Worm (Caenorhabditis elegans) whole organism, L1 larva: Measurements from ENCODE around the gene ZK1307.3.
A peak's percentile ranks its signal among the peaks of the same experiment; 100 is the strongest.

Source experiments
- C04F5.9 ChIP-seq: sonication (generic microtip); optimal IDR thresholded peaks from 2 replicates; lab custom pipeline; 2016; ENCODE audit warnings: missing genetic modification characterization, missing compliant biosample characterization
- C16A3.4 ChIP-seq: fragments of 150-350 bp; optimal IDR thresholded peaks from 2 replicates; lab custom pipeline; 2014; ENCODE audit warnings: missing biosample characterization, missing genetic modification characterization
- F16B12.6 ChIP-seq: fragments of 150-350 bp; optimal IDR thresholded peaks from 2 replicates; lab custom pipeline; 2014; ENCODE audit warnings: missing biosample characterization, missing genetic modification characterization
- Y116A8C.19 ChIP-seq: sonication (generic microtip); optimal IDR thresholded peaks from 2 replicates; lab custom pipeline; 2016; ENCODE audit warnings: missing compliant biosample characterization, missing genetic modification characterization, borderline replicate concordance
- aha-1 ChIP-seq: fragments of 150-350 bp; optimal IDR thresholded peaks from 2 replicates; lab custom pipeline; 2014; ENCODE audit warnings: missing biosample characterization, missing genetic modification characterization
- blmp-1 ChIP-seq: fragments of 150-350 bp; optimal IDR thresholded peaks from 2 replicates; lab custom pipeline; 2014; ENCODE audit warnings: missing biosample characterization, missing genetic modification characterization
- ceh-8 ChIP-seq: fragments of 200-800 bp; sonication (Bioruptor generic); optimal IDR thresholded peaks from 2 replicates; lab custom pipeline; 2018; ENCODE audit warnings: mild to moderate bottlenecking, missing genetic modification characterization, moderate library complexity, missing compliant biosample characterization
- ceh-82 ChIP-seq, 3 experiments: fragments of 150-350 bp in 1 of 3; sonication (generic microtip) in 2 of 3; optimal IDR thresholded peaks; 2 replicates each; lab custom pipeline; 2014 to 2017; ENCODE audit warnings: missing biosample characterization in 3 of 3, missing genetic modification characterization in 3 of 3
- ceh-88 ChIP-seq: fragments of 200-800 bp; sonication (Bioruptor generic); IDR thresholded peaks from 2 replicates; pipeline ENCODE4 v1.3.6; 2022; ENCODE audit warnings: missing genetic modification characterization, missing compliant biosample characterization
- dpl-1 ChIP-seq, 3 experiments: fragments of 150-350 bp in 2 of 3; sonication (generic microtip) in 1 of 3; optimal IDR thresholded peaks; 2 replicates each; lab custom pipeline; 2014 to 2017; ENCODE audit warnings: missing biosample characterization in 3 of 3, missing genetic modification characterization in 3 of 3, missing genetic modification reagents in 3 of 3
- efl-1 ChIP-seq, 4 experiments: fragments of 150-350 bp; optimal IDR thresholded peaks in 3 of 4; peaks in 1 of 4; 1 replicate in 1 of 4; 2 replicates in 3 of 4; lab custom pipeline; 2014; ENCODE audit warnings: missing biosample characterization in 2 of 4, missing genetic modification characterization in 2 of 4, missing genetic modification reagents in 2 of 4
- efl-3 ChIP-seq: fragments of 200-800 bp; sonication (Bioruptor generic); optimal IDR thresholded peaks from 2 replicates; lab custom pipeline; 2018; ENCODE audit warnings: mild to moderate bottlenecking, missing genetic modification characterization, missing compliant biosample characterization
- fkh-10 ChIP-seq: sonication (generic microtip); optimal IDR thresholded peaks from 2 replicates; lab custom pipeline; 2017; ENCODE audit warnings: missing biosample characterization, missing genetic modification reagents, missing genetic modification characterization
- fkh-8 ChIP-seq: sonication (generic microtip); optimal IDR thresholded peaks from 2 replicates; lab custom pipeline; 2016; ENCODE audit warnings: mild to moderate bottlenecking, missing genetic modification characterization, missing compliant biosample characterization
- irx-1 ChIP-seq: sonication (generic microtip); optimal IDR thresholded peaks from 2 replicates; lab custom pipeline; 2016; ENCODE audit warnings: missing genetic modification characterization, missing compliant biosample characterization
- isw-1 ChIP-seq: fragments of 200-800 bp; sonication (Bioruptor generic); IDR thresholded peaks from 2 replicates; pipeline ENCODE4 v1.3.6; 2022; ENCODE audit warnings: missing genetic modification characterization, missing compliant biosample characterization
- jun-1 ChIP-seq: fragments of 150-350 bp; optimal IDR thresholded peaks from 2 replicates; lab custom pipeline; 2014; ENCODE audit warnings: missing biosample characterization, missing genetic modification reagents, missing genetic modification characterization
- lin-13 ChIP-seq: fragments of 150-350 bp; optimal IDR thresholded peaks from 2 replicates; lab custom pipeline; 2014; ENCODE audit warnings: missing biosample characterization, missing genetic modification reagents, missing genetic modification characterization
- lin-14 ChIP-seq: fragments of 200-800 bp; sonication (Bioruptor generic); optimal IDR thresholded peaks from 2 replicates; lab custom pipeline; 2018; ENCODE audit warnings: mild to moderate bottlenecking, missing genetic modification characterization, moderate library complexity, missing compliant biosample characterization
- lin-35 ChIP-seq, 2 experiments: fragments of 150-350 bp; optimal IDR thresholded peaks; 2 replicates each; lab custom pipeline; 2014; ENCODE audit warnings: missing biosample characterization in 2 of 2, missing genetic modification characterization in 2 of 2, missing genetic modification reagents in 2 of 2
- lir-3 ChIP-seq: sonication (generic microtip); optimal IDR thresholded peaks from 2 replicates; lab custom pipeline; 2016; ENCODE audit warnings: mild to moderate bottlenecking, missing genetic modification characterization, moderate library complexity, missing compliant biosample characterization; ENCODE audit not compliant: poor library complexity
- lsy-2 ChIP-seq, 2 experiments: fragments of 150-350 bp; optimal IDR thresholded peaks; 2 replicates each; lab custom pipeline; 2014; ENCODE audit warnings: missing biosample characterization in 2 of 2, missing genetic modification characterization in 2 of 2
- mab-9 ChIP-seq: fragments of 200-800 bp; sonication (Bioruptor generic); IDR thresholded peaks from 2 replicates; pipeline ENCODE4 v1.3.6; 2022; ENCODE audit warnings: missing genetic modification reagents, missing genetic modification characterization, missing compliant biosample characterization
- mdl-1 ChIP-seq, 2 experiments: fragments of 150-350 bp; optimal IDR thresholded peaks; 2 replicates each; lab custom pipeline; 2014 to 2017; ENCODE audit warnings: missing biosample characterization in 2 of 2, missing genetic modification characterization in 2 of 2, inconsistent platforms in 1 of 2
- mep-1 ChIP-seq: fragments of 150-350 bp; optimal IDR thresholded peaks from 2 replicates; lab custom pipeline; 2014; ENCODE audit warnings: missing biosample characterization, missing genetic modification characterization
- nhr-19 ChIP-seq: fragments of 200-800 bp; sonication (Bioruptor generic); conservative IDR thresholded peaks from 2 replicates; pipeline ENCODE4 v1.3.6; 2022; ENCODE audit warnings: missing genetic modification characterization, missing compliant biosample characterization
- nhr-20 ChIP-seq: sonication (generic microtip); optimal IDR thresholded peaks from 2 replicates; lab custom pipeline; 2016; ENCODE audit warnings: mild to moderate bottlenecking, missing genetic modification characterization, missing compliant biosample characterization
- nhr-28 ChIP-seq: fragments of 150-350 bp; optimal IDR thresholded peaks from 2 replicates; lab custom pipeline; 2014; ENCODE audit warnings: missing biosample characterization, missing genetic modification characterization
- nhr-47 ChIP-seq: sonication (generic microtip); optimal IDR thresholded peaks from 2 replicates; lab custom pipeline; 2016; ENCODE audit warnings: mild to moderate bottlenecking, missing genetic modification characterization, moderate library complexity, missing compliant biosample characterization
- nhr-71 ChIP-seq: sonication (generic microtip); optimal IDR thresholded peaks from 2 replicates; lab custom pipeline; 2016; ENCODE audit warnings: mild to moderate bottlenecking, missing genetic modification characterization, moderate library complexity, missing compliant biosample characterization
- nhr-77 ChIP-seq: fragments of 150-350 bp; optimal IDR thresholded peaks from 2 replicates; lab custom pipeline; 2014; ENCODE audit warnings: missing biosample characterization, missing genetic modification characterization
- nhr-84 ChIP-seq: sonication (generic microtip); optimal IDR thresholded peaks from 2 replicates; lab custom pipeline; 2017; ENCODE audit warnings: missing biosample characterization, missing genetic modification characterization
- nhr-85 ChIP-seq: sonication (generic microtip); peaks from one replicate; lab custom pipeline; 2016; ENCODE audit warnings: missing genetic modification characterization, inconsistent platforms, missing compliant biosample characterization
- nhr-90 ChIP-seq: sonication (generic microtip); optimal IDR thresholded peaks from 2 replicates; lab custom pipeline; 2016; ENCODE audit warnings: mild to moderate bottlenecking, missing genetic modification characterization, missing compliant biosample characterization; ENCODE audit not compliant: poor library complexity
- pag-3 ChIP-seq: sonication (generic microtip); optimal IDR thresholded peaks from 2 replicates; lab custom pipeline; 2017; ENCODE audit warnings: missing genetic modification characterization, mild to moderate bottlenecking, missing compliant biosample characterization, antibody characterized with exemption, borderline replicate concordance; ENCODE audit not compliant: insufficient read depth
- pax-3 ChIP-seq: fragments of 200-800 bp; sonication (Bioruptor generic); optimal IDR thresholded peaks from 2 replicates; lab custom pipeline; 2018; ENCODE audit warnings: mild to moderate bottlenecking, missing genetic modification characterization, moderate library complexity, missing compliant biosample characterization
- rnt-1 ChIP-seq: sonication (generic microtip); optimal IDR thresholded peaks from 2 replicates; lab custom pipeline; 2016; ENCODE audit warnings: mild to moderate bottlenecking, missing genetic modification characterization, moderate library complexity, missing compliant biosample characterization
- skn-1 ChIP-seq: fragments of 150-350 bp; optimal IDR thresholded peaks from 2 replicates; lab custom pipeline; 2014; ENCODE audit warnings: missing biosample characterization, missing genetic modification characterization
- snu-23 ChIP-seq: sonication (generic microtip); optimal IDR thresholded peaks from 2 replicates; lab custom pipeline; 2016; ENCODE audit warnings: missing genetic modification characterization, missing compliant biosample characterization
- sptf-1 ChIP-seq: fragments of 150-350 bp; optimal IDR thresholded peaks from 2 replicates; lab custom pipeline; 2014; ENCODE audit warnings: missing biosample characterization, missing genetic modification characterization
- swsn-7 ChIP-seq: sonication (generic microtip); optimal IDR thresholded peaks from 2 replicates; lab custom pipeline; 2016; ENCODE audit warnings: missing genetic modification characterization, missing compliant biosample characterization
- unc-98 ChIP-seq: fragments of 200-800 bp; sonication (Bioruptor generic); IDR thresholded peaks from 2 replicates; pipeline ENCODE4 v1.3.6; 2022; ENCODE audit warnings: missing genetic modification characterization, missing compliant biosample characterization
- xbp-1 ChIP-seq: sonication (generic microtip); optimal IDR thresholded peaks from 2 replicates; lab custom pipeline; 2016; ENCODE audit warnings: missing genetic modification characterization, missing compliant biosample characterization
- zag-1 ChIP-seq: fragments of 150-350 bp; optimal IDR thresholded peaks from 2 replicates; lab custom pipeline; 2014; ENCODE audit warnings: missing biosample characterization, missing genetic modification characterization
- zip-4 ChIP-seq: fragments of 200-800 bp; sonication (Bioruptor generic); optimal IDR thresholded peaks from 2 replicates; lab custom pipeline; 2018; ENCODE audit warnings: mild to moderate bottlenecking, missing genetic modification characterization, moderate library complexity, missing compliant biosample characterization
- ztf-11 ChIP-seq, 2 experiments: sonication (generic microtip); optimal IDR thresholded peaks; 2 replicates each; lab custom pipeline; 2016 to 2017; ENCODE audit warnings: missing genetic modification characterization in 2 of 2, missing biosample characterization in 1 of 2, missing compliant biosample characterization in 1 of 2

The ZK1307.3 gene

DNA sequence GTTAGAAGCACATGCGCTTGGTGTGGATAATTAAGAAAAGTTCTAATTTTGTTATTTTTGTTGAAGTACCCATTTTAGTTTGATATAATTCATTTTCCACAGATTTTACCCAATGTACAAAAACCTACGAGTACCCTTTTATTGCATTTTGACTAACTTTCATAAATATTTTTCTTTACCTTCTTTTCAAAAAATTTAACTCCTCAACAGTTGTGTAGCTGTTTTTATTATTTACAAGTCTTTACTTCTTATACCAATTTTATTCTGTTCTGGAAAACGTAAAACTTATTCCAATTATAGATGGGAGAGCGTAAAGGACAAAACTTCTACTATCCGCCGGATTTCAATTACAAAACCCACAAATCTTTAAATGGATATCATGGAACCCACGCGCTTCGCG lies 3.6 kb downstream of the ZK1307.3 start, which contains the start of gene ZK1307.9:
ZK1307.9 (plus strand) TSS at position 301 of the 400 bp plus-strand sequence.
- TF ChIP-seq efl-3 (no peak), jun-1 (tag; lab: Kevin White, UChicago) (no peak), ztf-11 (tag; optimal IDR thresholded peaks at IDR 0.05; lab: Kevin White, UChicago) (no peak), ceh-82 (tag; optimal IDR thresholded peaks at IDR 0.05; lab: Kevin White, UChicago) (no peak), ceh-88 (GFP tag; lab: Robert Waterston, UW) (no peak), sptf-1 (tag; lab: Kevin White, UChicago) (no peak), mab-9 (no peak), fkh-10 (GFP tag; lab: Kevin White, UChicago) (no peak), lin-13 (GFP tag; lab: Kevin White, UChicago) (no peak), C16A3.4 (tag; lab: Kevin White, UChicago) (no peak), swsn-7 (tag; lab: Kevin White, UChicago) (no peak), ceh-8 (no peak), isw-1 (no peak), mep-1 (tag; lab: Kevin White, UChicago) (no peak)

DNA sequence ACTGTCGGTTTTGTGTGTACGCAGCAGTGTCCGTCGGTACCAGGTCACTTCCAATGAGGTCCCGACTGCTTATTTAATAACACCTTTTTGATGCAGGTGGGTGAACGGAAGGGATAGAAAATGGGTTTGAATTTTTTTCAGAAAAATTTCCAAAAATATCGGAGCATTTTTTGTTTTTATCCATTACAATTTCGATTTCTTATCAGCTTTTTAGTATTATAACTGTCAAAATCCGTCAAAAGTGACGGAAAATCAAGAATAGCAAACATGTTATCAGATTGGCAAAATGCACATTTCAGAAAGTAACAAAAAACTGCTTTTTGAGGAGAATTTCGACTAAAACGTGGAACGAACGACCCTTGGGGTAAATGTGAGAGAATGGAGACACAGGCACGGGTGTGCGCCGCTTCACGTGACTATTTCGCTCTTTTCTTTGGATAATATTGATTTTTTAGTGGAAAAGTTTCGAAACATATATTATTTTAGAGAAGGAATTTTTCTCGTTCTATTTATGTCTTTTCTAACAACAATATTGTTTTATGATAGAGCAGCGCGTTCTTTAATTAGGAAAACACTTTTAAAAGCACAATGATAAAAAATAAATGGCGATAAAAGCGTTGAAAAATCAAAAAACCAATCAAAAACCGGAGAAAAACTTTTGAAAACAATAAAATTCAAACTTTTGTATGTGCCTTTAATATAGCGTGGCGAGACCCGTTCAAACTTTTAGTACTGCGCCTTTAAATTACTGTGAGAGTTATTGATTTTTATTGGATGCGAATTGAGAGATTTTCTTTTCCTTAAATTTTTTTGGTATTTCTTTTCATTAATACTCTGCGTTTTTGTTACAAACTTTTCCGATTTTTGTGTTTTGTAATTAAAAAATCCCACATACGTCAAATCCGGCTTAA lies 5.6 kb downstream of the ZK1307.3 start, which contains the start of gene sqv-8:
sqv-8 (plus strand) TSS at position 51 of the 911 bp plus-strand sequence.
- TF ChIP-seq nhr-90 (tag; lab: Kevin White, UChicago) (no peak), mab-9 (no peak), nhr-28 (tag; lab: Kevin White, UChicago) (no peak), dpl-1 (GFP tag; optimal IDR thresholded peaks at IDR 0.05; lab: Kevin White, UChicago) (peak in 1 of 3 experiments; percentile 25), pag-3 (tag; lab: Kevin White, UChicago) (no peak), snu-23 (GFP tag; lab: Kevin White, UChicago) (peak; percentile 51), C04F5.9 (tag; lab: Kevin White, UChicago) (no peak), nhr-71 (tag; lab: Kevin White, UChicago) (peak; percentile 40), Y116A8C.19 (tag; lab: Kevin White, UChicago) (no peak), unc-98 (GFP tag; lab: Robert Waterston, UW) (no peak), nhr-84 (no peak), zag-1 (tag; lab: Kevin White, UChicago) (no peak), nhr-85 (peak; percentile 65), fkh-8 (tag; lab: Kevin White, UChicago) (no peak), rnt-1 (tag; lab: Kevin White, UChicago) (peak; percentile 5), irx-1 (no peak), fkh-10 (GFP tag; lab: Kevin White, UChicago) (no peak), lsy-2 (tag; optimal IDR thresholded peaks at IDR 0.05; lab: Kevin White, UChicago) (peak in 1 of 2 experiments; percentile 11), efl-1 (optimal IDR thresholded peaks at IDR 0.05; lab: Kevin White, UChicago) (peak in 1 of 2 experiments; percentile 21), efl-1 (GFP tag; optimal IDR thresholded peaks at IDR 0.05 in 1 of 2; lab: Kevin White, UChicago) (peak; percentile 7 to 70), nhr-47 (peak; percentile 17), nhr-77 (tag; lab: Kevin White, UChicago) (no peak), zip-4 (no peak), ceh-82 (tag; optimal IDR thresholded peaks at IDR 0.05; lab: Kevin White, UChicago) (peak in 1 of 3 experiments; percentile 6), mdl-1 (tag; optimal IDR thresholded peaks at IDR 0.05; lab: Kevin White, UChicago) (peak in 1 of 2 experiments; percentile 37), mep-1 (tag; lab: Kevin White, UChicago) (peak; percentile 7), lin-14 (GFP tag; lab: Kevin White, UChicago) (peak; percentile 62), xbp-1 (tag; lab: Kevin White, UChicago) (peak; percentile 24), pax-3 (tag; lab: Kevin White, UChicago) (no peak), nhr-20 (tag; lab: Kevin White, UChicago) (peak; percentile 39), blmp-1 (tag; lab: Kevin White, UChicago) (peak; percentile 20), lin-35 (GFP tag; optimal IDR thresholded peaks at IDR 0.05; lab: Kevin White, UChicago) (peak in 1 of 2 experiments; percentile 14), F16B12.6 (tag; lab: Kevin White, UChicago) (no peak), skn-1 (tag; lab: Kevin White, UChicago) (peak; percentile 33), C16A3.4 (tag; lab: Kevin White, UChicago) (no peak), aha-1 (tag; lab: Kevin White, UChicago) (no peak), lir-3 (tag; lab: Kevin White, UChicago) (no peak), swsn-7 (tag; lab: Kevin White, UChicago) (no peak), nhr-19 (GFP tag; lab: Robert Waterston, UW) (no peak)
- TF ChIP-seq, all 84 proteins: peak for 17
